Worm (Caenorhabditis elegans) whole organism, L4/young adult: ENCODE data around the gene C05G5.5.

Experiments used
- W03F9.2 ChIP-seq: fragments of 150-350 bp; optimal IDR thresholded peaks from 2 replicates; lab custom pipeline; 2014; ENCODE audit warnings: missing biosample characterization, missing genetic modification characterization
- dao-5 ChIP-seq: sonication (generic microtip); optimal IDR thresholded peaks from 2 replicates; lab custom pipeline; 2016; ENCODE audit warnings: missing genotype, missing genetic modification characterization, moderate library complexity, missing compliant biosample characterization
- him-1 ChIP-seq: sonication (generic microtip); optimal IDR thresholded peaks from 2 replicates; lab custom pipeline; 2016; ENCODE audit warnings: missing genotype, missing genetic modification reagents, missing genetic modification characterization, missing compliant biosample characterization

DNA sequence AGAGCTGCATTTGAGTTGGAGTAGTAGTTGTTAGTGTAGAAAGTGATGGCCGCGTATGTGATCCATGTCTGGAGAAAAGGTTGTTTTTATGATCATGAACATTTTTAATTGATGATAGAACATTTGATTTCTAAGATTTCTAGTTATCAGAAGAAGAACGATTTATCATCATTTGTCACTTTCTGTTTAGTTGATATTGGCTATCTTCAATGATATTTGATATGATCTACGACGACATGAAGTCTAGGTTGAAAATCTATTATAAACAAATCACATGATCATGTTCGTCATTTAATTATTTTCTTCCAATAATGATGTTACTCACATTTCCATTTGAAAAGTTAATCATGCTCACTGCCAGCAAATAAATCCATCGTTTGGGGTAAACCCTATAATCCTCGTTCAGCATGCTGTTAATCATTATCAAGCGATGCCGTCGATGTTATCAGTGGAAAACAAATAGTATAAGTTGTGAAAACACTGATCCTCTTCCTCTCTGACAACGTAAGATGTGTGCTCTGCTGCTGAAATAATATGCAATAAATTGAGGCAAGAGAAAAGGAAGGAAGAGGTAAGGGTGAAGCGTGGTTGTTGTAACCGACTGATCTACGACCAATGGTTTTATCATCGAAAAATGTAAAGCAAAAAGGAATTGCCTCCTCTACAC is 23.8 kb downstream of the C05G5.5 start:
- TF ChIP-seq him-1 (tag; lab: Kevin White, UChicago) = no peak
- no peak for TF ChIP-seq dao-5
- TF ChIP-seq W03F9.2 = no peak
